Worm (Caenorhabditis elegans) whole organism, mixed stage, embryonic: ENCODE measurements around the gene sru-38.

Experiments
- lin-13 ChIP-seq: fragments of 150-350 bp; optimal IDR thresholded peaks from 2 replicates; lab custom pipeline; 2014; ENCODE audit warnings: missing biosample characterization, missing genetic modification characterization
- mep-1 ChIP-seq: fragments of 150-350 bp; optimal IDR thresholded peaks from 2 replicates; lab custom pipeline; 2017; ENCODE audit warnings: missing biosample characterization, missing genetic modification reagents, missing genetic modification characterization, inconsistent platforms
- pha-4 ChIP-seq: fragments of 150-350 bp; optimal IDR thresholded peaks from 2 replicates; lab custom pipeline; 2018; ENCODE audit warnings: missing biosample characterization, missing genetic modification reagents, missing genetic modification characterization
- unc-62 ChIP-seq: fragments of 150-350 bp; optimal IDR thresholded peaks from 2 replicates; lab custom pipeline; 2014; ENCODE audit warnings: missing biosample characterization, missing genetic modification reagents, missing genetic modification characterization

DNA sequence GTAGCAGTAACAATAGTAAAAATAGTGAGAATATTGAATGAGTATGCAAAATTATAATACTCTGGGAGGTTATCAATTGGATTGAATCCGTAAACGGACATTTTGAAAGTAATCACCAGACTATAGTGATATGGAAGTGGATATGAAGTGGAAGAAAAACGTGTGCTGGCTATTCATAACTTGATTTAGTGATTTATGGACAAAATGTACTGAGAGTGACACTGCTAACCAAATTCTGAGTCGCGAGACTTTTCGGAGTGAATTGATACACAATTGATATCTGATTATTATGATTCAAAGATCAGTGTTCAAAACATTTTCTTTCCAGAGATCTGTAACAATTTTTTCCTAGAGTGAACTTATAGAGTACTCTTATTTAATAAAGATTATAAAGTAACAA, at the start of gene sru-38:
- TF ChIP-seq lin-13: no peak
- TF ChIP-seq pha-4 (tag; lab: Kevin White, UChicago): no peak
- TF ChIP-seq unc-62 (GFP tag; lab: Kevin White, UChicago): no peak
- no peak for TF ChIP-seq mep-1 (tag; lab: Kevin White, UChicago)
